Worm (Caenorhabditis elegans): ENCODE measurements around the gene sri-34.

DNA sequence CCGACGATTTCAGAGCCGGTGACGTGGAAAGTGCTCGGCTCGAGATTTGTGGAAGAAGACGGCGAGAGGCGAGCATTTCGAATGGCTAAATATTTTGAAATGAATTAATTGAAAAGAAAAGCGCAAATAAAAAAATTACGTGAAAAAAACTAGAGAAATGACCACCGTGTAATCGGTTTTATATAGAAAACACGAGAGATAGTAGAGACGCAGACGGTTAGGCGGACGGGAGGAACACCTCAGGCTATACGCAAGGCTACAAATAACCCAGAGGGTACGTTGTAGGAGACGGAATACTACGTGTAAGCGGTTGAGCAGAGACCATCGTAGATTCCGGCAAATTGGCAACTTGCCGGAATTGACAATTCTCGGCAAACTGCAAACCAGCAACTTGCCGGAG is 47.7 kb downstream of the sri-34 start, which contains the start of gene Y25C1A.13:
- TF ChIP-seq fkh-8 (tag; optimal IDR thresholded peaks at IDR 0.05) (no peak), lin-39 (tag; optimal IDR thresholded peaks at IDR 0.05) (no peak), fkh-4 (tag; optimal IDR thresholded peaks at IDR 0.05; ENCODE audit: borderline replicate concordance) (no peak), fos-1 (tag; optimal IDR thresholded peaks at IDR 0.05) (no peak), lin-13 (GFP tag; optimal IDR thresholded peaks at IDR 0.05) (no peak), nhr-12 (tag; optimal IDR thresholded peaks at IDR 0.05) (no peak), aly-2 (tag; optimal IDR thresholded peaks at IDR 0.05) (no peak), zag-1 (tag; optimal IDR thresholded peaks at IDR 0.05) (no peak), jun-1 (tag; optimal IDR thresholded peaks at IDR 0.05) (no peak), isw-1 (GFP tag; IDR thresholded peaks at IDR 0.05) (no peak), hlh-17 (GFP tag; optimal IDR thresholded peaks at IDR 0.05; ENCODE audit: borderline replicate concordance) (no peak), hlh-4 (tag; optimal IDR thresholded peaks at IDR 0.05) (no peak), sptf-1 (tag; optimal IDR thresholded peaks at IDR 0.05) (no peak)
